Fruit fly (Drosophila melanogaster): ENCODE measurements around the gene CG31913.

dm6 chr2L:5766042-5766441, 17.8 kb upstream of the CG31913 start, which contains the start of gene obst-E:
- TF ChIP-seq CTCF (optimal IDR thresholded peaks at IDR 0.05): no peak
- TF ChIP-seq CG8478 (optimal IDR thresholded peaks at IDR 0.05): no peak
